Worm (Caenorhabditis elegans) whole organism, L3 larva: ENCODE results near the gene cyp-34A8.

Experiments
- ZK546.5 ChIP-seq: sonication (generic microtip); optimal IDR thresholded peaks from 2 replicates; lab custom pipeline; 2017; ENCODE audit warnings: missing biosample characterization, missing genetic modification characterization
- ceh-28 ChIP-seq: fragments of 150-350 bp; optimal IDR thresholded peaks from 2 replicates; lab custom pipeline; 2014; ENCODE audit warnings: missing biosample characterization, missing genetic modification reagents, missing genetic modification characterization
- ceh-9 ChIP-seq: sonication (generic microtip); optimal IDR thresholded peaks from 2 replicates; lab custom pipeline; 2018; ENCODE audit warnings: missing biosample characterization, missing genetic modification characterization
- daf-12 ChIP-seq: fragments of 150-350 bp; optimal IDR thresholded peaks from 2 replicates; lab custom pipeline; 2014; ENCODE audit warnings: missing biosample characterization, missing genetic modification reagents, missing genetic modification characterization
- egl-5 ChIP-seq: fragments of 150-350 bp; optimal IDR thresholded peaks from 2 replicates; lab custom pipeline; 2017; ENCODE audit warnings: missing biosample characterization, missing genetic modification reagents, missing genetic modification characterization, inconsistent platforms
- elt-1 ChIP-seq: fragments of 150-350 bp; optimal IDR thresholded peaks from 2 replicates; lab custom pipeline; 2014; ENCODE audit warnings: missing biosample characterization, missing genetic modification characterization
- elt-2 ChIP-seq: sonication (generic microtip); optimal IDR thresholded peaks from 2 replicates; lab custom pipeline; 2016; ENCODE audit warnings: missing genetic modification reagents, mild to moderate bottlenecking, missing genetic modification characterization, missing compliant biosample characterization
- eor-1 ChIP-seq, 2 experiments: fragments of 150-350 bp; optimal IDR thresholded peaks; 2 replicates each; lab custom pipeline; 2014 to 2018; ENCODE audit warnings: missing biosample characterization in 2 of 2, missing genetic modification characterization in 2 of 2
- fos-1 ChIP-seq: fragments of 150-350 bp; optimal IDR thresholded peaks from 2 replicates; lab custom pipeline; 2014; ENCODE audit warnings: missing biosample characterization, missing genetic modification characterization
- lin-15B ChIP-seq: fragments of 150-350 bp; optimal IDR thresholded peaks from 2 replicates; lab custom pipeline; 2014; ENCODE audit warnings: missing biosample characterization, missing genetic modification characterization
- mml-1 ChIP-seq: fragments of 150-350 bp; sonication (generic microtip); optimal IDR thresholded peaks from 3 replicates; lab custom pipeline; 2014; ENCODE audit warnings: missing biosample characterization, missing genetic modification characterization
- nfya-1 ChIP-seq: sonication (generic microtip); optimal IDR thresholded peaks from 2 replicates; lab custom pipeline; 2017; ENCODE audit warnings: missing genetic modification characterization, mild to moderate bottlenecking, missing compliant biosample characterization, antibody characterized with exemption, moderate library complexity; ENCODE audit not compliant: insufficient read depth
- nhr-11 ChIP-seq: fragments of 150-350 bp; optimal IDR thresholded peaks from 2 replicates; lab custom pipeline; 2014; ENCODE audit warnings: missing biosample characterization, missing genetic modification characterization
- nhr-237 ChIP-seq: fragments of 150-350 bp; optimal IDR thresholded peaks from 2 replicates; lab custom pipeline; 2014; ENCODE audit warnings: missing biosample characterization, missing genetic modification characterization
- nhr-25 ChIP-seq: sonication (generic microtip); optimal IDR thresholded peaks from 2 replicates; lab custom pipeline; 2017; ENCODE audit warnings: missing biosample characterization, missing genetic modification characterization
- nhr-28 ChIP-seq: fragments of 150-350 bp; optimal IDR thresholded peaks from 2 replicates; lab custom pipeline; 2014; ENCODE audit warnings: missing biosample characterization, missing genetic modification characterization
- nhr-43 ChIP-seq: sonication (generic microtip); optimal IDR thresholded peaks from 2 replicates; lab custom pipeline; 2016; ENCODE audit warnings: mild to moderate bottlenecking, missing genetic modification characterization, missing compliant biosample characterization; ENCODE audit not compliant: poor library complexity, severe bottlenecking
- nhr-67 ChIP-seq: fragments of 150-350 bp; optimal IDR thresholded peaks from 2 replicates; lab custom pipeline; 2014; ENCODE audit warnings: missing biosample characterization, missing genetic modification characterization
- nhr-76 ChIP-seq: fragments of 150-350 bp; sonication (generic microtip); optimal IDR thresholded peaks from 5 replicates; lab custom pipeline; 2014; ENCODE audit warnings: missing biosample characterization, missing genetic modification characterization
- nhr-77 ChIP-seq: fragments of 150-350 bp; optimal IDR thresholded peaks from 2 replicates; lab custom pipeline; 2014; ENCODE audit warnings: missing biosample characterization, missing genetic modification characterization
- pha-4 ChIP-seq: fragments of 150-350 bp; optimal IDR thresholded peaks from 2 replicates; lab custom pipeline; 2014; ENCODE audit warnings: missing biosample characterization, missing genetic modification reagents, missing genetic modification characterization
- pqm-1 ChIP-seq: fragments of 150-350 bp; optimal IDR thresholded peaks from 2 replicates; lab custom pipeline; 2017; ENCODE audit warnings: missing biosample characterization, missing genetic modification characterization, inconsistent platforms
- skn-1 ChIP-seq: fragments of 150-350 bp; optimal IDR thresholded peaks from 2 replicates; lab custom pipeline; 2014; ENCODE audit warnings: missing biosample characterization, missing genetic modification characterization
- snpc-4 ChIP-seq: fragments of 150-350 bp; optimal IDR thresholded peaks from 2 replicates; lab custom pipeline; 2014; ENCODE audit warnings: missing biosample characterization, missing genetic modification characterization
- tbx-2 ChIP-seq: sonication (generic microtip); optimal IDR thresholded peaks from 2 replicates; lab custom pipeline; 2016; ENCODE audit warnings: mild to moderate bottlenecking, missing genetic modification characterization, missing compliant biosample characterization
- unc-39 ChIP-seq: sonication (generic microtip); optimal IDR thresholded peaks from 4 replicates; lab custom pipeline; 2017; ENCODE audit warnings: missing biosample characterization, missing genetic modification characterization
- unc-62 ChIP-seq: fragments of 150-350 bp; sonication (generic microtip); optimal IDR thresholded peaks from 4 replicates; lab custom pipeline; 2014; ENCODE audit warnings: missing biosample characterization, missing genetic modification reagents, missing genetic modification characterization
- ztf-11 ChIP-seq: fragments of 150-350 bp; optimal IDR thresholded peaks from 2 replicates; lab custom pipeline; 2014; ENCODE audit warnings: missing biosample characterization, missing genetic modification characterization
- ztf-4 ChIP-seq: fragments of 150-350 bp; optimal IDR thresholded peaks from 2 replicates; lab custom pipeline; 2014; ENCODE audit warnings: missing biosample characterization, missing genetic modification characterization

Gene cyp-34A8

DNA sequence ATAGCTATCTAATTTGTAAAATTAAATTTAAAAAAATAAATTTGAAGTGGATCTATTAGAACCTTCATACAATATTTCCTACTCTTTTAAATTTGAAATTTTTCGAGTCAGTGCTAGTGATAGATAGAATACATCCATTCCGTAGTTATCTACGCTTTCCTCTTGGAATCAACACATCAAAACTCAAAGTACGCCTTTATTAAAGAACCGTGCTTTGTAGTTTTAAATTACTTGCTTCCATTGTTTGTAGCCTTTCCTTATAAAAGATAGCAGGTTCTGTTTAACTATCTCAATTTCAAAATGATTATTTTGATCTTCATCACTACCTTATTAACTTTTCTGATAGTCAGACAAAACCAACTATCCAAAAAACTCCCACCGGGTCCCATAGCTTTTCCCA is 22.6 kb downstream of the cyp-34A8 start, which contains the start of gene cyp-35B3:
cyp-35B3 (plus strand) TSS at position 301 of the 400 bp plus-strand sequence.
- TF ChIP-seq nhr-28 (no peak), egl-5 (tag; lab: Kevin White, UChicago) (no peak), pha-4 (tag; lab: Kevin White, UChicago) (no peak), ZK546.5 (tag; lab: Kevin White, UChicago) (no peak), nhr-43 (no peak), ztf-4 (tag; lab: Kevin White, UChicago) (no peak), snpc-4 (tag; lab: Kevin White, UChicago) (no peak), fos-1 (tag; lab: Kevin White, UChicago) (no peak), unc-39 (tag; lab: Kevin White, UChicago) (no peak), nhr-67 (tag; lab: Kevin White, UChicago) (no peak)

DNA sequence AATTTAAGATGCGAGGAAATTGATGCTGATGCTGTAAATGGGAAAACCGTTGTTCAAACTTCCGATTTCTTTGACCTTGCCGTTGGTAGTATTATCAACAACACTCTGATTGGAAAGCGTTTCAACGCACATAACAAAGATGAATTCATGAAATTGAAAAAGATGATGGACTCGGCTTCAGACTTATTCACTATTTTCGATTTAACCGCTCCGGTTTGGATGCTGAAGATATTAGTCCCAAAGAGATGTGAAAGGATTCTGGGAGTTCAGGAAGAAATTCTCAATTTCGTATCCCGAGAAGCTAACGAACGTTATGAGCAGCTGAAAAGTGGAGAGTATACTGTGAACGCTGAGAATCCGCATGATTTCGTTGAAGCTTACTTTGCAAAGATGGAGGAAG is 24.3 kb downstream of the cyp-34A8 start:
- no peak for TF ChIP-seq nhr-237 (tag; lab: Kevin White, UChicago)
- no peak for TF ChIP-seq nhr-25
- no peak for TF ChIP-seq skn-1
- TF ChIP-seq nhr-43, result no peak
- TF ChIP-seq mml-1 (tag; lab: Kevin White, UChicago), result no peak
- TF ChIP-seq nhr-11 (tag; lab: Kevin White, UChicago), result no peak
- TF ChIP-seq ceh-28, result no peak
- TF ChIP-seq nfya-1 (tag; lab: Kevin White, UChicago), result no peak

DNA sequence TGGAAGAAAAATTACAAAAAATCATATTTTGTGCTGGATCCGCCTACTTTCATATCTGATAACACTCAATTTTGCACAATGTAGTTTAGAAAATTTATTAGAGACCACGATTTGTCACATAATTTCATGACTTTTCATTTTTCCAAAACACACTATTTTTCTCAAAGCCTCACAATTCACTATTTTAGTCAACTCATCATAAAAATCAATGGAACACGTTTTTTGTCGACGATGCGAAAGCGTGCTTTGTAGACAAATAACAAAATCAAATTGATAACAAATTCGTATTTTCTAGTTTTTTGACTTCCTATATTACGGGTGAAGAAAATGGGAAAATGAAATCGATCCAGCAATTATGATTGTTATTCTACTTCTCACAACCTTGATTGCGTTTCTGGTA is 25.8 kb downstream of the cyp-34A8 start, which contains the start of gene cyp-35B2:
cyp-35B2 (plus strand) TSS at position 301 of the 400 bp plus-strand sequence.
- TF ChIP-seq unc-62 (GFP tag; lab: Kevin White, UChicago) (no peak), nhr-43 (no peak), lin-15B (tag; lab: Kevin White, UChicago) (no peak), ceh-9 (no peak), elt-1 (no peak), daf-12 (tag; lab: Kevin White, UChicago) (no peak)

DNA sequence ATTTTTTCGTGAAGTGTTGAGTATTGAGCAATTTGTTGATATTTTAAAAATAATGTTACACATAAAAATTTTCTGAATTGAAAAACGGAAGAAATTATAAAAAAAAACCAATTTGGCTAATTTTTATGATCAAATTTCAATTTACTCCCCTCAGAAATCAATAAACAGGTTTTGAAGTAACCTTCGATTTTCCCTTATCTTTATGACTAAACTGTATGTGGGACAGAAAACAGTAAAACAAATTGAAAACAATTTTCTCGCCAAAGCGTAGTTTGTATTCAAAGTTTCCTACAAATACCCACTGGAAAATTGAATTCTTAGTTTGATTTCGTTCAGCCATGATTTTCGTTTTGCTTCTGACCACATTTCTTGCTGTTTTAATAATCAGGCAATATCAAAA is 28.8 kb downstream of the cyp-34A8 start, which contains the start of gene cyp-35B1:
cyp-35B1 (plus strand) TSS at position 244 of the 400 bp plus-strand sequence.
- TF ChIP-seq ceh-28 (peak; percentile 19), ztf-11 (no peak)

DNA sequence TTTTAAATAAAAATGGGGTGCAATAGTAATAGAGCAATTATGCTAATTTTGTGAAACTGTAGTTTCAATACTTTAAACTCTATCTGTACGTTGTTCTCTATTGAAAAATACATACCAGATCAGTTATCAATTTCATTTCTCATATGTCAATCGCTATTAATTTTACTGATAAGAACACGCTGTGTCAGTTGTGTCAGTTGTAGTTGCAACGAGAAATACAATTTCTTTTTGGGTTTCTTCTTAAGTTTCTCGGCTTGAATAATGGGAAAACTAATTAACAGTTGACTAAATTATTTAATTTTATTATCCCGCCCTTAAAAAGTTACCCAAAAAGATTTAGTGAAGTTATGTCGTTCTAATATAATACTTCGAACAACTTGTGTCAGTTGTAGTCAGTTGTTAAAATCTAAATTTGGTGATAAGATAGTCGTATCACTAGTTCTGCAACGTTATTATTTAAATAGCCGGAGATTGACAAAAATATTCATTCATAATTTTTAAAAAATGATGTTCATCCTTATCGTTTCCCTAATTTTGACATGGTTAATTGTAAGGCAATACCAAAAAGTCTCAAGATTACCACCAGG is 31.6 kb downstream of the cyp-34A8 start, which contains the start of gene cyp-35A5:
cyp-35A5 (plus strand) TSS at position 435 of the 587 bp plus-strand sequence.
- peak; percentile 78 for TF ChIP-seq elt-2 (tag; lab: Kevin White, UChicago)
- TF ChIP-seq nhr-76, result no peak
- no peak for TF ChIP-seq tbx-2 (tag; lab: Kevin White, UChicago)
- peak; percentile 0 for TF ChIP-seq pqm-1 (tag; lab: Kevin White, UChicago)

DNA sequence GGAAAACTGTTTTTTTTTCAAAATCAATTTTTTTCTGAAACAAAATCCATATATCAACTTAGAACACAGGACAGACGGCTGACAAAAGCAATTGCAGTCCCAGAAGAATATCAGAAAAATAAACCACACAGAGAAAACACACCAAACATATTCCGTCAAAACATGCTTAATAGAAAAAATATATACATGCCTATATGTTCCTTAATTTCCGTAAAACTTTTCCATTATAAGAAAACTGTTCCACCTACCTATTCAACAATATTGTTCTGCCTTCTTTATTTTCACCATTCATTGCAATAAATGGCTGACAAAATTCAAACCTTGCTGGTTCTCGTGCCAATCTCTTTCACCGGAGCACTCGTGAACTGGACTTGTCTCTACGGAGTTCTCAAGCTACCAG is 36.3 kb downstream of the cyp-34A8 start, which contains the start of gene srx-63:
srx-63 (plus strand) TSS at position 301 of the 400 bp plus-strand sequence.
- TF ChIP-seq eor-1 (tag; optimal IDR thresholded peaks at IDR 0.05; lab: Kevin White, UChicago), result no peak
- no peak for TF ChIP-seq pqm-1 (tag; lab: Kevin White, UChicago)

DNA sequence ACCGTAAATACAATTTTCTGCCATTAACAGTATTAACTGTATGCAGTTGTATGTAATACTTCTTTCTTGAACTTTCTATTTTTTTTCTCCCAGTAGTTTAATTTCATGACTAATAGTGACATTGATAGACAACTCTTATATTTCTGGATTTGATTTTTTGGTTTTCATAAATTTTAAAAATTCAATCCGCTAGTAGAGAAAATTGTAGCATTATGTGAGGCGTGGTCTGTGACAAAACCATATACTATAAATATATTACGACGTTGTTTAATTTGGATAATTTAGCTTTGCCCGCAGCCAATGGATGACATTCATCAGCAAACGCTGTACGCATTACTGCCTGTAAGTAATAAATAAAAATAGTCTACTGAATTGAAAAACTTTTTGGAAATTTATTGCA is 38.5 kb downstream of the cyp-34A8 start, which contains the start of gene srx-64:
srx-64 (plus strand) TSS at position 301 of the 400 bp plus-strand sequence.
- no peak for TF ChIP-seq nhr-67 (tag; lab: Kevin White, UChicago)
- TF ChIP-seq nhr-11 (tag; lab: Kevin White, UChicago), result no peak
- TF ChIP-seq nhr-77 (tag; lab: Kevin White, UChicago), result no peak
- TF ChIP-seq daf-12 (tag; lab: Kevin White, UChicago), result no peak
- no peak for TF ChIP-seq nhr-76
